Fruit fly (Drosophila melanogaster) whole organism, pupa: ENCODE measurements around the gene CG3566.

ENCODE experiments used
- CG10348 ChIP-seq: fragments of 200-800 bp; sonication (Bioruptor generic); IDR thresholded peaks from 2 replicates; pipeline ENCODE4 v1.3.6; 2022; ENCODE audit warnings: missing biosample characterization, missing genetic modification characterization
- CG12605 ChIP-seq: fragments of 200-800 bp; sonication (Bioruptor generic); IDR thresholded peaks from 2 replicates; pipeline ENCODE4 v1.3.6; 2022; ENCODE audit warnings: missing biosample characterization, missing genetic modification characterization
- CG13204 ChIP-seq: fragments of 200-800 bp; sonication (Bioruptor generic); optimal IDR thresholded peaks from 2 replicates; lab custom pipeline; 2018; ENCODE audit warnings: missing biosample characterization, mild to moderate bottlenecking, missing genetic modification characterization, moderate library complexity
- CG14655 ChIP-seq: fragments of 200-800 bp; sonication (Bioruptor generic); optimal IDR thresholded peaks from 3 replicates; lab custom pipeline; 2017; ENCODE audit warnings: mild to moderate bottlenecking, missing biosample characterization, missing genetic modification reagents, missing genetic modification characterization
- CG15710 ChIP-seq: fragments of 200-800 bp; sonication (Bioruptor generic); optimal IDR thresholded peaks from 2 replicates; lab custom pipeline; 2018; ENCODE audit warnings: missing biosample characterization, mild to moderate bottlenecking, missing genetic modification characterization, moderate library complexity
- CG17806 ChIP-seq: fragments of 200-800 bp; sonication (Bioruptor generic); optimal IDR thresholded peaks from 2 replicates; lab custom pipeline; 2018; ENCODE audit warnings: missing biosample characterization, mild to moderate bottlenecking, missing genetic modification characterization, moderate library complexity
- CG32121 ChIP-seq: fragments of 200-800 bp; sonication (Bioruptor generic); IDR thresholded peaks from 2 replicates; pipeline ENCODE4 v1.3.6; 2022; ENCODE audit warnings: missing biosample characterization, missing genetic modification characterization
- CG34367 ChIP-seq: fragments of 200-800 bp; sonication (Bioruptor generic); optimal IDR thresholded peaks from 2 replicates; lab custom pipeline; 2018; ENCODE audit warnings: missing biosample characterization, mild to moderate bottlenecking, missing genetic modification characterization
- CG4496 ChIP-seq: fragments of 200-800 bp; sonication (Bioruptor generic); IDR thresholded peaks from 3 replicates; pipeline ENCODE4 v1.3.6; 2022; ENCODE audit warnings: missing biosample characterization, missing genetic modification characterization
- CG8159 ChIP-seq: fragments of 200-800 bp; sonication (Bioruptor generic); optimal IDR thresholded peaks from 3 replicates; lab custom pipeline; 2018; ENCODE audit warnings: missing biosample characterization, mild to moderate bottlenecking, missing genetic modification characterization, moderate library complexity
- CG8301 ChIP-seq: fragments of 200-800 bp; sonication (Bioruptor generic); optimal IDR thresholded peaks from 2 replicates; lab custom pipeline; 2018; ENCODE audit warnings: missing biosample characterization, mild to moderate bottlenecking, missing genetic modification characterization
- CG9948 ChIP-seq: fragments of 200-800 bp; sonication (Bioruptor generic); optimal IDR thresholded peaks from 2 replicates; lab custom pipeline; 2018; ENCODE audit warnings: missing biosample characterization, mild to moderate bottlenecking, missing genetic modification characterization, moderate library complexity
- D1 ChIP-seq: fragments of 200-800 bp; sonication (Bioruptor generic); optimal IDR thresholded peaks from 2 replicates; lab custom pipeline; 2018; ENCODE audit warnings: missing biosample characterization, mild to moderate bottlenecking, missing genetic modification characterization, moderate library complexity
- EcR ChIP-seq: fragments of 200-800 bp; sonication (Bioruptor generic); optimal IDR thresholded peaks from 3 replicates; lab custom pipeline; 2019; ENCODE audit warnings: missing biosample characterization, missing genetic modification characterization, mild to moderate bottlenecking, moderate library complexity, missing genetic modification reagents
- Ets98B ChIP-seq: fragments of 200-800 bp; sonication (Bioruptor generic); IDR thresholded peaks from 2 replicates; pipeline ENCODE4 v1.3.6; 2022; ENCODE audit warnings: missing biosample characterization, missing genetic modification characterization
- Pif1A ChIP-seq: fragments of 200-800 bp; sonication (Bioruptor generic); optimal IDR thresholded peaks from 3 replicates; lab custom pipeline; 2016; ENCODE audit warnings: missing biosample characterization, missing genetic modification characterization
- Pif1B ChIP-seq: fragments of 200-800 bp; sonication (Bioruptor generic); optimal IDR thresholded peaks from 3 replicates; lab custom pipeline; 2016; ENCODE audit warnings: missing biosample characterization, missing genetic modification characterization
- Snoo ChIP-seq: fragments of 200-800 bp; sonication (Bioruptor generic); optimal IDR thresholded peaks from 3 replicates; lab custom pipeline; 2017; ENCODE audit warnings: missing biosample characterization, mild to moderate bottlenecking, missing genetic modification characterization, inconsistent platforms
- fd96Ca ChIP-seq: fragments of 200-800 bp; sonication (Bioruptor generic); IDR thresholded peaks from 3 replicates; pipeline ENCODE4 v1.3.6; 2022; ENCODE audit warnings: missing biosample characterization, missing genetic modification characterization
- gl ChIP-seq: fragments of 200-800 bp; sonication (Bioruptor generic); optimal IDR thresholded peaks from 2 replicates; lab custom pipeline; 2018; ENCODE audit warnings: missing biosample characterization, mild to moderate bottlenecking, missing genetic modification characterization
- rn ChIP-seq: fragments of 200-800 bp; sonication (Bioruptor generic); IDR thresholded peaks from 2 replicates; pipeline ENCODE4 v1.3.6; 2022; ENCODE audit warnings: missing biosample characterization, missing genetic modification characterization

CG3566 gene

dm6 chrX:6276590-6276989 lies at the start of gene CG3566:
Gene CG3566, minus strand, starts transcription at chrX:6276724.
- TF ChIP-seq CG13204 (GFP tag; lab: Kevin White, UChicago): no peak
- no peak for TF ChIP-seq CG14655 (GFP tag; lab: Kevin White, UChicago)
- TF ChIP-seq D1 (tag; lab: Kevin White, UChicago): no peak
- no peak for TF ChIP-seq CG9948 (tag; lab: Kevin White, UChicago)
- no peak for TF ChIP-seq gl
- no peak for TF ChIP-seq EcR
- TF ChIP-seq CG32121 (GFP tag; lab: Robert Waterston, UW): no peak
- no peak for TF ChIP-seq Snoo (tag; lab: Kevin White, UChicago)
- TF ChIP-seq Pif1B: no peak
- no peak for TF ChIP-seq CG4496 (GFP tag; lab: Robert Waterston, UW)
- no peak for TF ChIP-seq CG10348 (GFP tag; lab: Robert Waterston, UW)
- TF ChIP-seq CG15710: no peak
- no peak for TF ChIP-seq CG8159 (tag; lab: Kevin White, UChicago)
- TF ChIP-seq, all 21 proteins: peak for 0

- peak; percentile 57 for TF ChIP-seq CG12605 (GFP tag; lab: Robert Waterston, UW)
- peak; percentile 35; the same call in 1 of the 2 replicates for TF ChIP-seq CG32121 (GFP tag; lab: Robert Waterston, UW)
- peak; percentile 37 for TF ChIP-seq CG14655 (GFP tag; lab: Kevin White, UChicago)
- TF ChIP-seq gl: peak; percentile 9
- no peak for TF ChIP-seq D1 (tag; lab: Kevin White, UChicago)
- TF ChIP-seq CG15710: peak; percentile 57
- no peak for TF ChIP-seq EcR
- peak; percentile 62 for TF ChIP-seq Ets98B
- TF ChIP-seq CG8301: peak; percentile 35
- TF ChIP-seq Pif1A (GFP tag; lab: Kevin White, UChicago): peak; percentile 12
- TF ChIP-seq CG8159 (tag; lab: Kevin White, UChicago): peak; percentile 62
- TF ChIP-seq CG4496 (GFP tag; lab: Robert Waterston, UW): peak; percentile 66
- TF ChIP-seq Snoo (tag; lab: Kevin White, UChicago): no peak
- TF ChIP-seq rn (GFP tag; lab: Robert Waterston, UW): no peak
- TF ChIP-seq CG10348 (GFP tag; lab: Robert Waterston, UW): no peak
- TF ChIP-seq fd96Ca (GFP tag; lab: Robert Waterston, UW): peak; percentile 56; the same call in 1 of the 3 replicates
- TF ChIP-seq Pif1B: peak; percentile 9
- TF ChIP-seq CG13204 (GFP tag; lab: Kevin White, UChicago): no peak
- TF ChIP-seq CG17806: no peak
- TF ChIP-seq CG9948 (tag; lab: Kevin White, UChicago): peak; percentile 36
- peak; percentile 41 for TF ChIP-seq CG34367
Observed at dm6 chrX:6316858-6317474, 40.4 kb upstream of the CG3566 start.

- no peak for TF ChIP-seq CG8159 (tag; lab: Kevin White, UChicago)
- TF ChIP-seq CG32121 (GFP tag; lab: Robert Waterston, UW): no peak
- TF ChIP-seq Pif1B: no peak
- TF ChIP-seq Ets98B: no peak
- no peak for TF ChIP-seq CG15710
- no peak for TF ChIP-seq rn (GFP tag; lab: Robert Waterston, UW)
- TF ChIP-seq CG9948 (tag; lab: Kevin White, UChicago): no peak
Observed at dm6 chrX:6315583-6315982, 39.1 kb upstream of the CG3566 start.

dm6 chrX:6311516-6311915 lies 35.0 kb upstream of the CG3566 start:
- no peak for TF ChIP-seq fd96Ca (GFP tag; lab: Robert Waterston, UW)
- peak; percentile 24; the same call in 1 of the 3 replicates for TF ChIP-seq CG4496 (GFP tag; lab: Robert Waterston, UW)

- TF ChIP-seq CG8159 (tag; lab: Kevin White, UChicago) (no peak), CG9948 (tag; lab: Kevin White, UChicago) (no peak), rn (GFP tag; lab: Robert Waterston, UW) (no peak), Pif1B (no peak), D1 (tag; lab: Kevin White, UChicago) (no peak), CG32121 (GFP tag; lab: Robert Waterston, UW) (no peak), Snoo (tag; lab: Kevin White, UChicago) (no peak), CG8301 (peak; percentile 27), CG10348 (GFP tag; lab: Robert Waterston, UW) (no peak), fd96Ca (GFP tag; lab: Robert Waterston, UW) (peak; percentile 54; the same call in 1 of the 3 replicates), gl (no peak), CG4496 (GFP tag; lab: Robert Waterston, UW) (peak; percentile 35; the same call in 2 of the 3 replicates), CG34367 (no peak), CG13204 (GFP tag; lab: Kevin White, UChicago) (no peak), Pif1A (GFP tag; lab: Kevin White, UChicago) (no peak), CG14655 (GFP tag; lab: Kevin White, UChicago) (peak; percentile 14), CG12605 (GFP tag; lab: Robert Waterston, UW) (no peak), CG15710 (no peak)
Observed at dm6 chrX:6310408-6310807, 33.9 kb upstream of the CG3566 start.

dm6 chrX:6308852-6309251 lies 32.3 kb upstream of the CG3566 start, which contains the start of gene CG15894:
Gene CG15894, plus strand, starts transcription at chrX:6309212.
- TF ChIP-seq CG15710 (peak; percentile 1), CG14655 (GFP tag; lab: Kevin White, UChicago) (peak; percentile 21), rn (GFP tag; lab: Robert Waterston, UW) (no peak), D1 (tag; lab: Kevin White, UChicago) (no peak), CG34367 (no peak), CG13204 (GFP tag; lab: Kevin White, UChicago) (no peak), CG9948 (tag; lab: Kevin White, UChicago) (no peak), Ets98B (peak; percentile 27; the same call in 1 of the 2 replicates), CG17806 (no peak), CG32121 (GFP tag; lab: Robert Waterston, UW) (no peak), EcR (no peak), CG8301 (no peak), Snoo (tag; lab: Kevin White, UChicago) (no peak), CG4496 (GFP tag; lab: Robert Waterston, UW) (peak; percentile 53; the same call in 1 of the 3 replicates), Pif1B (no peak), fd96Ca (GFP tag; lab: Robert Waterston, UW) (0 out of 3 replicates have a peak, but pooled peaks have one; percentile 32), CG8159 (tag; lab: Kevin White, UChicago) (peak; percentile 14), gl (no peak)
- TF ChIP-seq, all 21 proteins: peak for 6
